Worm (Caenorhabditis elegans) whole organism, L4/young adult: ENCODE results near the gene C09E9.1.

Experiments
- W03F9.2 ChIP-seq: fragments of 150-350 bp; optimal IDR thresholded peaks from 2 replicates; lab custom pipeline; 2014; ENCODE audit warnings: missing biosample characterization, missing genetic modification characterization
- dao-5 ChIP-seq: sonication (generic microtip); optimal IDR thresholded peaks from 2 replicates; lab custom pipeline; 2016; ENCODE audit warnings: missing genotype, missing genetic modification characterization, moderate library complexity, missing compliant biosample characterization
- him-1 ChIP-seq: sonication (generic microtip); optimal IDR thresholded peaks from 2 replicates; lab custom pipeline; 2016; ENCODE audit warnings: missing genotype, missing genetic modification reagents, missing genetic modification characterization, missing compliant biosample characterization

ce11 chrIV:1228675-1229130 is 46.0 kb upstream of the C09E9.1 start, which contains the start of gene W09G12.7:
- no peak for TF ChIP-seq W03F9.2 (tag; lab: Kevin White, UChicago)
- TF ChIP-seq him-1 (tag; lab: Kevin White, UChicago): no peak
- no peak for TF ChIP-seq dao-5
